Fruit fly (Drosophila melanogaster): ENCODE results near the gene in.

DNA sequence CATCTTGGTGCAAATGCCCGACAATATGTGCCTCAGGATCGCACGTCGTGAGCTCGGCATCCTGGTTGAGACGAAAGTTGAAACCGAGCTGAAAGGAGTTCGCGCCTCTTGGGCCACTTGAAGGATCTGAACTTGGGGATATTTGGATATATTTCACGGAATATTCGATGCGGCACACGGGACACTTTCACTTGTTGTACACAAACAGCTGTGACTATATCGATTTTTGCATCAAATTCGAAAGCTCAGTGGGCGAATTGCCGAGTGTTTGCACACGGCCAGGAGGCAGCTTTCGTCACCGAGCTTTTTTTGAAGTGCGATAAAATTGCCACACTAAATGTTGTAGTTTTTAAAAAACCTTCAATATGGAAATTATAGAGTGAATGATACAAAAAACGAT, 43.3 kb downstream of the in start, which contains the start of gene CG13248:
- no peak for TF ChIP-seq Sin3A (optimal IDR thresholded peaks at IDR 0.05)
- TF ChIP-seq Myc (optimal IDR thresholded peaks at IDR 0.05): no peak

Data from Kc167 (cell line).